Worm (Caenorhabditis elegans): Measurements from ENCODE around the gene F26F2.1.

Gene F26F2.1

DNA sequence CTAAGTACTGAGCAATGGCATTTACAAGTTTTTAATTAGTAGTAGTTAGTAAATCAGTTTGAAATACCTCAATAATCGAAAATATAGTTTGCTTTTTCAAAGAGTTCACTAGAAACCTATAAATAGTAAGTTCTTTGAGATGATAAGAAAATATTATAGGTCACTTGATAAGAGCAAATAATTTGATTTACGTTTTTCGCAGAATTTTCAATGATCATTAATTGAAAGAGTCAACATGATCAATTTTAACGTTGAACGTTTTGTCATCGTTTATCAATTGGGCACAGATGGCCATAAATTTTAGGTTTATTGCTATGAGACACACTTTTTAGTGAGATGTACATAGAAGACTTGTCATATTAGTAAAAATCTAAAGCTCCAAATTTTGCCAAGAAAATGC, 16.0 kb downstream of the F26F2.1 start:
- no peak for TF ChIP-seq snpc-4 (tag; optimal IDR thresholded peaks at IDR 0.05)
- TF ChIP-seq nhr-76 (tag; optimal IDR thresholded peaks at IDR 0.05) = no peak
- no peak for TF ChIP-seq mls-2 (tag; optimal IDR thresholded peaks at IDR 0.05)
- no peak for TF ChIP-seq tbx-8 (GFP tag; optimal IDR thresholded peaks at IDR 0.05)
- TF ChIP-seq blmp-1 (tag; optimal IDR thresholded peaks at IDR 0.05) = no peak
- no peak for TF ChIP-seq ceh-83 (GFP tag; optimal IDR thresholded peaks at IDR 0.05)
- TF ChIP-seq cnd-1 (tag; optimal IDR thresholded peaks at IDR 0.05) = no peak
- no peak for TF ChIP-seq bed-3 (GFP tag; optimal IDR thresholded peaks at IDR 0.05)
- no peak for TF ChIP-seq pha-4 (tag; optimal IDR thresholded peaks at IDR 0.05)
- TF ChIP-seq lsy-2 (tag; optimal IDR thresholded peaks at IDR 0.05) = no peak
- no peak for TF ChIP-seq sptf-1 (tag; optimal IDR thresholded peaks at IDR 0.05)
- TF ChIP-seq zip-8 (tag; optimal IDR thresholded peaks at IDR 0.05) = no peak
- no peak for TF ChIP-seq nhr-28 (tag; optimal IDR thresholded peaks at IDR 0.05)
- TF ChIP-seq elt-3 (tag; optimal IDR thresholded peaks at IDR 0.05) = no peak
- no peak for TF ChIP-seq hlh-1 (tag; optimal IDR thresholded peaks at IDR 0.05)
- no peak for TF ChIP-seq elt-1 (tag; optimal IDR thresholded peaks at IDR 0.05; ENCODE audit: borderline replicate concordance, insufficient read depth)
- TF ChIP-seq ces-1 (GFP tag; optimal IDR thresholded peaks at IDR 0.05) = no peak
- TF ChIP-seq unc-62 (GFP tag; optimal IDR thresholded peaks at IDR 0.05) = no peak
- no peak for TF ChIP-seq nhr-12 (tag; optimal IDR thresholded peaks at IDR 0.05)

DNA sequence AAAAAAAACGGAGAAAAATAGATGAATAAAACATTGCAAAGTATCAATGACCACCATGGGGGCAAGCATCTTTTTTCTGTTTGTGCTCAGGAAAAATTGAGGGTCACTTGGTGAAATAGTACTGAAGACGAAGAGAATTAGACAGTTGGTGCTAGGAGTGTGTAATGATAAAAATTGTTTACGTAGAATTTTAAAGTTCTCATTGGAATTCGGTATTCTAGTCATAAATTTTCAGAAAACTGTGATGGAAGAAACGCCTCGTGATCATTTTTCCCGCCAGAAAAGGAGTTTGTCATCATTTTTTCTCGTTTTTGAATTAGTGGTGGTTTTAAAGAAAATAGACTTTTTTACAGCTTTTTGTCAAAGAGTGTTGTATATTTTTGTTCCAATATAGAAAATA, 17.1 kb downstream of the F26F2.1 start:
- no peak for TF ChIP-seq flh-1 (GFP tag; optimal IDR thresholded peaks at IDR 0.05)
- TF ChIP-seq hlh-1 (tag; optimal IDR thresholded peaks at IDR 0.05) = no peak

DNA sequence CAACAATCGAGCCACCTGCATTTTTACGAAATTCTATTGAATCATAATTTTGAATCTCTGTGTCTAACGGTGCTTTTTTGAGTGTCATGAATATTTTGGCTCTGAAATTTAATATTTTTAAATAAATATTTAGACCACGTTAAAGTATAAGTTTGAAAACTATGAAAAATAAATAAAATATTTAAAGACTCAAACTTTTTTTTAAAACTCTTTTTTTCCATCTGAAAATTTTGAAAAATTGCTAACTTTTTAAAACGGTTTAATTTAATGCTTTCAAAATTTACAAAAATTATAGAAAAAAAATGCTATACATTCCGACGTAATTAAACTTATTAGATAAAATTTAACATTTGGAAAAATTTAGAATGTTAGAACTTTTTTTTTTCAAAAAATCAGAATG, 17.6 kb downstream of the F26F2.1 start, which contains the start of gene slc-36.3:
TSS of gene slc-36.3 (minus strand) at position 101 of the 400 bp plus-strand sequence.
- no peak for TF ChIP-seq unc-39 (tag; optimal IDR thresholded peaks at IDR 0.05)
- no peak for TF ChIP-seq blmp-1 (tag; optimal IDR thresholded peaks at IDR 0.05)
- TF ChIP-seq nhr-28 (tag; optimal IDR thresholded peaks at IDR 0.05) = no peak
- TF ChIP-seq nhr-2 (tag; optimal IDR thresholded peaks at IDR 0.05) = no peak
- no peak for TF ChIP-seq bed-3 (GFP tag; optimal IDR thresholded peaks at IDR 0.05)
- TF ChIP-seq cnd-1 (tag; optimal IDR thresholded peaks at IDR 0.05) = no peak
- TF ChIP-seq nhr-76 (tag; optimal IDR thresholded peaks at IDR 0.05) = no peak
- no peak for TF ChIP-seq ztf-11 (tag; optimal IDR thresholded peaks at IDR 0.05)
- TF ChIP-seq ham-2 (GFP tag; optimal IDR thresholded peaks at IDR 0.05) = no peak
- no peak for TF ChIP-seq nhr-237 (tag; optimal IDR thresholded peaks at IDR 0.05)
- TF ChIP-seq elt-3 (tag; optimal IDR thresholded peaks at IDR 0.05) = no peak
- TF ChIP-seq M03D4.4 (tag; optimal IDR thresholded peaks at IDR 0.05) = no peak
- TF ChIP-seq sem-2 (GFP tag; optimal IDR thresholded peaks at IDR 0.05) = no peak
- no peak for TF ChIP-seq hlh-1 (tag; optimal IDR thresholded peaks at IDR 0.05)
- no peak for TF ChIP-seq lin-13 (tag; optimal IDR thresholded peaks at IDR 0.05)
- TF ChIP-seq pha-4 (tag; optimal IDR thresholded peaks at IDR 0.05) = no peak
- TF ChIP-seq unc-120 (tag; optimal IDR thresholded peaks at IDR 0.05; ENCODE audit: poor library complexity, severe bottlenecking) = no peak

DNA sequence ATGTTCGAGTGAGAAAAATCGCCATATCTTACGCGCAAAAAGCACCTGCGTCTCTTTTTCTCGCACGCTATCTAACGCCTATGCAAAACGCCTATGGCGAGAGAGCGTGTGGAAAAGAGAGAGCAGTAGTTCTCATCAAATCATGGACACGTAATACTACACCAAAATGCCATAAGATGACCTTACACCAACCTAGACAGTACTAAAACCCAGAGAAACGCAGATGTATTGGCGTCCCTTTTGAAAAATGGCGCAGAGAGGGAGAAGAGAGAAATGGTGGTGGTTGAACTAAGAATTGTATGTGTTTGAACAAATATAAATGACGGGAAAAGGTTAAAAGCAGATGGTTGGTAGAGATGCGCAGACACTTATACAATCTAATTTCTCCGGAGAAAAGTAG, 22.6 kb downstream of the F26F2.1 start, which contains the start of gene Y38H6C.16:
TSS of gene Y38H6C.16 (minus strand) at position 293 of the 400 bp plus-strand sequence.
- TF ChIP-seq ceh-43 (GFP tag; optimal IDR thresholded peaks at IDR 0.05) (no peak), hlh-1 (tag; optimal IDR thresholded peaks at IDR 0.05) (no peak), zip-8 (tag; optimal IDR thresholded peaks at IDR 0.05) (no peak), sptf-1 (tag; optimal IDR thresholded peaks at IDR 0.05) (no peak), mls-2 (tag; optimal IDR thresholded peaks at IDR 0.05) (no peak), unc-120 (tag; optimal IDR thresholded peaks at IDR 0.05; ENCODE audit: poor library complexity, severe bottlenecking) (no peak), tbx-8 (GFP tag; optimal IDR thresholded peaks at IDR 0.05) (no peak), mep-1 (tag; optimal IDR thresholded peaks at IDR 0.05) (no peak)

DNA sequence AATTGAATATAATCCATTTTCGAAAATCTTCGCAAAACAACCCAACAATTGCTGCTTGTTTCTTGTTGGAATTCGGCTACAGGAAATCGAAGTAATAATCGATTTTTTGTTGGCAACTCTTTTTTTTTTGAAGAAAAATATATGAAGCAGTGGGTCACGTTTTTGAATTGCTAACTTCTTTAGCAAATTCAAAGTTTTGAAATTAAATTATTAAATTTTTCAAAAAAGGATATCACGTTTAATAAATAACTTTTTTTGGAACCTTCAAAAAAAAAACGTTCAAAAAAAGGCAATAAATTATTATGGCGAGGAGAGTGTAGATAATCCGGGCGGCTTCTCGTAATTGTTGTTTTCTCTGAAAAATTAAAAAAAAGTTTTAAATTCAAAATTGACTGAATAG, 25.5 kb downstream of the F26F2.1 start, which contains the start of gene Y38H6C.15:
TSS of gene Y38H6C.15 (minus strand) at position 101 of the 400 bp plus-strand sequence.
- no peak for TF ChIP-seq unc-120 (tag; optimal IDR thresholded peaks at IDR 0.05; ENCODE audit: poor library complexity, severe bottlenecking)
- no peak for TF ChIP-seq mep-1 (tag; optimal IDR thresholded peaks at IDR 0.05)
- no peak for TF ChIP-seq ham-2 (GFP tag; optimal IDR thresholded peaks at IDR 0.05)
- TF ChIP-seq snpc-4 (tag; optimal IDR thresholded peaks at IDR 0.05) = no peak
- no peak for TF ChIP-seq mls-2 (tag; optimal IDR thresholded peaks at IDR 0.05)
- TF ChIP-seq nhr-28 (tag; optimal IDR thresholded peaks at IDR 0.05) = no peak
- TF ChIP-seq ceh-39 (tag; optimal IDR thresholded peaks at IDR 0.05) = no peak
- TF ChIP-seq blmp-1 (tag; optimal IDR thresholded peaks at IDR 0.05) = no peak
- TF ChIP-seq bed-3 (GFP tag; optimal IDR thresholded peaks at IDR 0.05) = no peak
- no peak for TF ChIP-seq ztf-11 (tag; optimal IDR thresholded peaks at IDR 0.05)
- no peak for TF ChIP-seq zip-8 (tag; optimal IDR thresholded peaks at IDR 0.05)
- TF ChIP-seq flh-1 (GFP tag; optimal IDR thresholded peaks at IDR 0.05) = no peak
- TF ChIP-seq pha-4 (tag; optimal IDR thresholded peaks at IDR 0.05) = no peak
- no peak for TF ChIP-seq unc-62 (GFP tag; optimal IDR thresholded peaks at IDR 0.05)
- TF ChIP-seq lin-32 (GFP tag; optimal IDR thresholded peaks at IDR 0.05) = no peak
- no peak for TF ChIP-seq nhr-12 (tag; optimal IDR thresholded peaks at IDR 0.05)
- no peak for TF ChIP-seq sptf-1 (tag; optimal IDR thresholded peaks at IDR 0.05)

Measured in whole organism, mixed stage, embryonic.